Worm (Caenorhabditis elegans) whole organism, L4 larva: ENCODE measurements around the gene hsp-12.6.
A peak's percentile ranks its signal among the peaks of the same experiment; 100 is the strongest.

Experiments
- D1046.2 ChIP-seq: fragments of 200-800 bp; sonication (Bioruptor generic); IDR thresholded peaks from 2 replicates; pipeline ENCODE4 v1.3.6; 2022; ENCODE audit warnings: missing genetic modification characterization, missing compliant biosample characterization
- F44E2.7 ChIP-seq: fragments of 200-800 bp; sonication (Bioruptor generic); IDR thresholded peaks from 2 replicates; pipeline ENCODE4 v2.1.2; 2022; ENCODE audit warnings: missing genetic modification characterization, missing compliant biosample characterization
- R02D3.7 ChIP-seq: fragments of 150-350 bp; sonication (generic microtip); optimal IDR thresholded peaks from 3 replicates; lab custom pipeline; 2014; ENCODE audit warnings: missing biosample characterization, missing genetic modification characterization
- T20F7.1 ChIP-seq: fragments of 200-800 bp; sonication (Bioruptor generic); optimal IDR thresholded peaks from 2 replicates; lab custom pipeline; 2018; ENCODE audit warnings: mild to moderate bottlenecking, missing genetic modification characterization, missing compliant biosample characterization
- T26A8.4 ChIP-seq: fragments of 200-800 bp; sonication (Bioruptor generic); IDR thresholded peaks from 2 replicates; pipeline ENCODE4 v1.3.6; 2022; ENCODE audit warnings: missing genetic modification characterization, missing compliant biosample characterization
- Y48G9A.11 ChIP-seq: fragments of 200-800 bp; sonication (Bioruptor generic); IDR thresholded peaks from 2 replicates; pipeline ENCODE4 v1.3.6; 2022; ENCODE audit warnings: missing genetic modification reagents, missing genetic modification characterization, missing compliant biosample characterization
- Y5F2A.4 ChIP-seq: fragments of 200-800 bp; sonication (Bioruptor generic); optimal IDR thresholded peaks from 2 replicates; lab custom pipeline; 2018; ENCODE audit warnings: mild to moderate bottlenecking, missing genetic modification characterization, missing compliant biosample characterization
- Y75B8A.6 ChIP-seq: fragments of 200-800 bp; sonication (Bioruptor generic); IDR thresholded peaks from 2 replicates; pipeline ENCODE4 v1.3.6; 2022; ENCODE audit warnings: missing genetic modification reagents, missing genetic modification characterization, missing compliant biosample characterization
- aly-2 ChIP-seq: sonication (generic microtip); optimal IDR thresholded peaks from 2 replicates; lab custom pipeline; 2018; ENCODE audit warnings: missing biosample characterization, missing genetic modification characterization
- ama-1 ChIP-seq: fragments of 150-350 bp; optimal IDR thresholded peaks from 2 replicates; lab custom pipeline; 2014; ENCODE audit warnings: inconsistent platforms, mixed read lengths
- ces-1 ChIP-seq: fragments of 150-350 bp; sonication (generic microtip); optimal IDR thresholded peaks from 4 replicates; lab custom pipeline; 2014; ENCODE audit warnings: missing biosample characterization, missing genetic modification reagents, missing genetic modification characterization
- ctbp-1 ChIP-seq: fragments of 200-800 bp; sonication (Bioruptor generic); IDR thresholded peaks from 2 replicates; pipeline ENCODE4 v1.3.6; 2022; ENCODE audit warnings: missing genetic modification reagents, missing genetic modification characterization, missing compliant biosample characterization
- daf-16 ChIP-seq, 3 experiments: sonication (generic microtip); optimal IDR thresholded peaks; 2 replicates each; lab custom pipeline; 2016 to 2017; ENCODE audit warnings: missing genetic modification characterization in 3 of 3, missing genetic modification reagents in 3 of 3, mild to moderate bottlenecking in 2 of 3, missing compliant biosample characterization in 2 of 3, missing biosample characterization in 1 of 3, moderate library complexity in 1 of 3
- daf-19 ChIP-seq: fragments of 200-800 bp; sonication (Bioruptor generic); conservative IDR thresholded peaks from 2 replicates; pipeline ENCODE4 v1.3.6; 2022; ENCODE audit warnings: missing genetic modification characterization, missing compliant biosample characterization
- dmd-6 ChIP-seq: fragments of 200-800 bp; sonication (Bioruptor generic); IDR thresholded peaks from 2 replicates; pipeline ENCODE4 v1.3.6; 2022; ENCODE audit warnings: missing genetic modification reagents, missing genetic modification characterization, missing compliant biosample characterization
- dpl-1 ChIP-seq: fragments of 150-350 bp; optimal IDR thresholded peaks from 2 replicates; lab custom pipeline; 2014; ENCODE audit warnings: missing biosample characterization, missing genetic modification reagents, missing genetic modification characterization
- dve-1 ChIP-seq: sonication (generic microtip); optimal IDR thresholded peaks from 2 replicates; lab custom pipeline; 2017; ENCODE audit warnings: antibody characterized with exemption, mild to moderate bottlenecking, missing genetic modification characterization, missing compliant biosample characterization; ENCODE audit not compliant: insufficient read depth
- fos-1 ChIP-seq: fragments of 150-350 bp; optimal IDR thresholded peaks from 2 replicates; lab custom pipeline; 2014; ENCODE audit warnings: missing biosample characterization, missing genetic modification characterization
- gei-8 ChIP-seq: fragments of 200-800 bp; sonication (Bioruptor generic); optimal IDR thresholded peaks from 2 replicates; lab custom pipeline; 2018; ENCODE audit warnings: mild to moderate bottlenecking, missing genetic modification characterization, missing compliant biosample characterization
- lin-1 ChIP-seq: fragments of 200-800 bp; sonication (Bioruptor generic); IDR thresholded peaks from 2 replicates; pipeline ENCODE4 v1.3.6; 2022; ENCODE audit warnings: missing genetic modification reagents, missing genetic modification characterization, missing compliant biosample characterization
- lin-38 ChIP-seq: fragments of 200-800 bp; sonication (Bioruptor generic); IDR thresholded peaks from 2 replicates; pipeline ENCODE4 v1.3.6; 2022; ENCODE audit warnings: missing genetic modification reagents, missing genetic modification characterization, missing compliant biosample characterization
- lsy-2 ChIP-seq, 2 experiments: fragments of 150-350 bp in 1 of 2; sonication (generic microtip) in 1 of 2; optimal IDR thresholded peaks; 2 replicates each; lab custom pipeline; 2014 to 2017; ENCODE audit warnings: missing biosample characterization in 2 of 2, missing genetic modification characterization in 2 of 2
- madf-5 ChIP-seq, 2 experiments: fragments of 200-800 bp; sonication (Bioruptor generic); IDR thresholded peaks; 2 replicates each; pipeline ENCODE4 v1.3.6; 2022; ENCODE audit warnings: missing compliant biosample characterization in 2 of 2, missing genetic modification characterization in 2 of 2
- mep-1 ChIP-seq: fragments of 150-350 bp; sonication (generic microtip); optimal IDR thresholded peaks from 3 replicates; lab custom pipeline; 2014; ENCODE audit warnings: missing biosample characterization, missing genetic modification characterization
- mxl-3 ChIP-seq: fragments of 200-800 bp; sonication (Bioruptor generic); optimal IDR thresholded peaks from 2 replicates; lab custom pipeline; 2018; ENCODE audit warnings: mild to moderate bottlenecking, missing genetic modification characterization, missing compliant biosample characterization
- nhr-10 ChIP-seq: fragments of 150-350 bp; optimal IDR thresholded peaks from 2 replicates; lab custom pipeline; 2014; ENCODE audit warnings: missing biosample characterization, missing genetic modification characterization
- nhr-102 ChIP-seq: sonication (generic microtip); optimal IDR thresholded peaks from 2 replicates; lab custom pipeline; 2016; ENCODE audit warnings: mild to moderate bottlenecking, missing genetic modification characterization, moderate library complexity, missing compliant biosample characterization
- nhr-25 ChIP-seq: sonication (generic microtip); optimal IDR thresholded peaks from 2 replicates; lab custom pipeline; 2017; ENCODE audit warnings: missing genetic modification characterization, mild to moderate bottlenecking, missing compliant biosample characterization, antibody characterized with exemption, moderate library complexity, borderline replicate concordance; ENCODE audit not compliant: insufficient read depth
- nhr-42 ChIP-seq: fragments of 200-800 bp; sonication (Bioruptor generic); IDR thresholded peaks from 2 replicates; pipeline ENCODE4 v1.3.6; 2022; ENCODE audit warnings: missing genetic modification characterization, missing compliant biosample characterization
- nhr-77 ChIP-seq: fragments of 150-350 bp; optimal IDR thresholded peaks from 2 replicates; lab custom pipeline; 2014; ENCODE audit warnings: missing biosample characterization, missing genetic modification characterization
- pha-4 ChIP-seq, 2 experiments: fragments of 150-350 bp in 1 of 2; fragments of 200-800 bp in 1 of 2; sonication (Bioruptor generic) in 1 of 2; IDR thresholded peaks in 1 of 2; optimal IDR thresholded peaks in 1 of 2; 2 replicates each; pipeline versions ENCODE4 v1.3.6 to Lab custom; 2014 to 2022; ENCODE audit warnings: missing genetic modification characterization in 2 of 2, missing genetic modification reagents in 2 of 2, missing biosample characterization in 1 of 2, missing compliant biosample characterization in 1 of 2
- php-3 ChIP-seq: fragments of 200-800 bp; sonication (Bioruptor generic); IDR thresholded peaks from 2 replicates; pipeline ENCODE4 v1.3.6; 2022; ENCODE audit warnings: missing genetic modification reagents, missing genetic modification characterization, missing compliant biosample characterization
- saeg-2 ChIP-seq: fragments of 200-800 bp; sonication (Bioruptor generic); IDR thresholded peaks from 2 replicates; pipeline ENCODE4 v1.3.6; 2022; ENCODE audit warnings: missing genetic modification reagents, missing genetic modification characterization, missing compliant biosample characterization
- snpc-1.2 ChIP-seq: fragments of 200-800 bp; sonication (Bioruptor generic); IDR thresholded peaks from 2 replicates; pipeline ENCODE4 v1.3.6; 2022; ENCODE audit warnings: missing genetic modification reagents, missing genetic modification characterization, missing compliant biosample characterization
- snpc-4 ChIP-seq: fragments of 150-350 bp; optimal IDR thresholded peaks from 2 replicates; lab custom pipeline; 2014; ENCODE audit warnings: missing biosample characterization, missing genetic modification characterization
- spr-3 ChIP-seq: fragments of 200-800 bp; sonication (Bioruptor generic); optimal IDR thresholded peaks from 2 replicates; lab custom pipeline; 2018; ENCODE audit warnings: mild to moderate bottlenecking, missing genetic modification characterization, missing compliant biosample characterization
- unc-130 ChIP-seq: sonication (generic microtip); optimal IDR thresholded peaks from 2 replicates; lab custom pipeline; 2016; ENCODE audit warnings: missing genetic modification reagents, missing genetic modification characterization, missing compliant biosample characterization
- unc-62 ChIP-seq, 3 experiments: fragments of 150-350 bp in 1 of 3; sonication (generic microtip); optimal IDR thresholded peaks in 2 of 3; peaks in 1 of 3; 1 replicate in 1 of 3; 2 replicates in 2 of 3; lab custom pipeline; 2014 to 2017; ENCODE audit warnings: missing biosample characterization in 3 of 3, missing genetic modification characterization in 3 of 3, missing genetic modification reagents in 3 of 3, missing genotype in 1 of 3
- vab-7 ChIP-seq: fragments of 200-800 bp; sonication (Bioruptor generic); IDR thresholded peaks from 2 replicates; pipeline ENCODE4 v1.3.6; 2022; ENCODE audit warnings: missing genetic modification reagents, missing genetic modification characterization, missing compliant biosample characterization
- zfp-3 ChIP-seq: fragments of 200-800 bp; sonication (Bioruptor generic); conservative IDR thresholded peaks from 2 replicates; pipeline ENCODE4 v1.3.6; 2022; ENCODE audit warnings: missing genetic modification reagents, missing genetic modification characterization, missing compliant biosample characterization

Gene hsp-12.6

DNA sequence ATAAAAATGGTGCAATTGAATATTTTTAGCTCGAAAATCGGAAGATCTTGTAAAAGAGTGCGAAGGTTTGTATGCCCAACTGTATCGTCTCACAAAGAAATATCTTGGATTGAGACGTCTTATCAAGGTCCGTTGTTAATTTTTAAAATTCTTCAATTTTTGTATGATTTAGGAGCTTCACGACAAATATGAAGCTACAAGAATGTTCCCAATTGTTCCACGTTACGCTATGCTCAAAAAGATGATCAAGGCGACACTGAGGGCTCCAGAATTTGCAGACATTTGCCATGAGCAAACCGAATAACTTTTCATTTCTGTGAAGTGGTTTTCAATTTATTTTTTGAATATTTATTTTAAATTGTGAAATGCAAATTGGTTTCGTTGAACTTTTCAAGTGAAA is 8.3 kb downstream of the hsp-12.6 start:
- no peak for TF ChIP-seq ces-1
- TF ChIP-seq nhr-77 (tag; lab: Kevin White, UChicago) = peak; percentile 20
- TF ChIP-seq lsy-2 (tag; optimal IDR thresholded peaks at IDR 0.05; lab: Kevin White, UChicago) = peak in 1 of 2 experiments; percentile 48
- TF ChIP-seq Y5F2A.4 (GFP tag; lab: Kevin White, UChicago) = no peak
- TF ChIP-seq ama-1 (lab: Kevin White, UChicago) = peak; percentile 82
- TF ChIP-seq madf-5 (GFP tag; IDR thresholded peaks at IDR 0.05; lab: Robert Waterston, UW) = peak in 1 of 2 experiments; percentile 23; a peak in 1 of 4 replicates
- peak; percentile 40 for TF ChIP-seq dmd-6
- TF ChIP-seq ctbp-1 = 0 out of 2 replicates have a peak, but pooled peaks have one; percentile 13
- TF ChIP-seq nhr-25 = peak; percentile 2
- 0 out of 2 replicates have a peak, but pooled peaks have one; percentile 43 for TF ChIP-seq Y75B8A.6
- no peak for TF ChIP-seq dpl-1 (GFP tag; lab: Kevin White, UChicago)
- TF ChIP-seq mep-1 = peak; percentile 73
- TF ChIP-seq T20F7.1 = peak; percentile 69
- peak; percentile 5 for TF ChIP-seq unc-130
- TF ChIP-seq lin-38 = peak; percentile 69
- TF ChIP-seq vab-7 (GFP tag; lab: Robert Waterston, UW) = 0 out of 2 replicates have a peak, but pooled peaks have one; percentile 11
- no peak for TF ChIP-seq fos-1 (tag; lab: Kevin White, UChicago)
- no peak for TF ChIP-seq aly-2 (tag; lab: Kevin White, UChicago)
- peak in 1 of 2 experiments; percentile 96 for TF ChIP-seq unc-62 (GFP tag; optimal IDR thresholded peaks at IDR 0.05 in 1 of 2; lab: Kevin White, UChicago)
- TF ChIP-seq unc-62 (tag; optimal IDR thresholded peaks at IDR 0.05; lab: Kevin White, UChicago) = no peak
- TF ChIP-seq snpc-1.2 (GFP tag; lab: Robert Waterston, UW) = peak; percentile 49; the same call in 1 of the 2 replicates
- TF ChIP-seq lin-1 = 0 out of 2 replicates have a peak, but pooled peaks have one; percentile 33
- TF ChIP-seq spr-3 (GFP tag; lab: Kevin White, UChicago) = peak; percentile 24
- peak; percentile 3 for TF ChIP-seq nhr-10
- TF ChIP-seq Y48G9A.11 (GFP tag; lab: Robert Waterston, UW) = 0 out of 2 replicates have a peak, but pooled peaks have one; percentile 63
- no peak for TF ChIP-seq R02D3.7
- TF ChIP-seq saeg-2 (GFP tag; lab: Robert Waterston, UW) = no peak
- peak; percentile 96 for TF ChIP-seq zfp-3
- TF ChIP-seq dve-1 (tag; lab: Kevin White, UChicago) = peak; percentile 74
- TF ChIP-seq nhr-42 (GFP tag; lab: Robert Waterston, UW) = peak; percentile 13; the same call in 1 of the 2 replicates
- no peak for TF ChIP-seq daf-16 (GFP tag; optimal IDR thresholded peaks at IDR 0.05; lab: Kevin White, UChicago)
- TF ChIP-seq daf-16 (tag; optimal IDR thresholded peaks at IDR 0.05; lab: Kevin White, UChicago) = peak; percentile 20
- peak; percentile 74; the same call in 1 of the 2 replicates for TF ChIP-seq pha-4 (GFP tag; IDR thresholded peaks at IDR 0.05; lab: Robert Waterston, UW)
- TF ChIP-seq pha-4 (tag; optimal IDR thresholded peaks at IDR 0.05; lab: Kevin White, UChicago) = no peak
- TF ChIP-seq gei-8 (GFP tag; lab: Kevin White, UChicago) = peak; percentile 11
- TF ChIP-seq T26A8.4 = peak; percentile 79; the same call in 1 of the 2 replicates
- TF ChIP-seq php-3 (GFP tag; lab: Robert Waterston, UW) = 0 out of 2 replicates have a peak, but pooled peaks have one; percentile 53
- TF ChIP-seq, all 104 proteins: peak for 27

DNA sequence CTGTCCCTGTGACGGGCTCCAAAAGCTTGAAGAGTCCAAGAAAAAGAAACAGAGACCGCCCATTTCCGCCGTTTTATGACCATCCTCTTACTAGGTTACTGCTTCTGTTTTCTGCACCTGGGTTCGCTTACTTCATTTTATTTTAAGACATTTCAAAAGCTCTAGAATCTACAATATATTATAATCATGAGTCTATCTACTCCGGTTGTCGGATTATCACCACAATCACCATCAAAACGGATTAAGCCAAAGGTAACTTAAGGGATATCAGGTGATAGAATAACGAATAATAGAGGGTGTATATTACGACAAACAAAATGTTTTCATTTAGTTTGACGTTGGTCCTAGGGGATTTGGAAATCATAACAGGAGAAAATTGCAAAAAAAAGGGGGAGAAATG is 14.7 kb downstream of the hsp-12.6 start:
- TF ChIP-seq nhr-102 (tag; lab: Kevin White, UChicago) (no peak), D1046.2 (GFP tag; lab: Robert Waterston, UW) (no peak), mxl-3 (GFP tag; lab: Kevin White, UChicago) (no peak), ces-1 (no peak), spr-3 (GFP tag; lab: Kevin White, UChicago) (no peak), snpc-4 (tag; lab: Kevin White, UChicago) (no peak), F44E2.7 (GFP tag; lab: Robert Waterston, UW) (no peak), daf-19 (no peak)
